Worm (Caenorhabditis elegans) whole organism, L1 larva: Measurements from ENCODE around the gene oatr-1.

Source experiments
- C04F5.9 ChIP-seq: sonication (generic microtip); optimal IDR thresholded peaks from 2 replicates; lab custom pipeline; 2016; ENCODE audit warnings: missing genetic modification characterization, missing compliant biosample characterization
- C34B4.2 ChIP-seq: sonication (generic microtip); optimal IDR thresholded peaks from 2 replicates; lab custom pipeline; 2017; ENCODE audit warnings: mild to moderate bottlenecking, missing genetic modification characterization, missing compliant biosample characterization
- F16B12.6 ChIP-seq: fragments of 150-350 bp; optimal IDR thresholded peaks from 2 replicates; lab custom pipeline; 2014; ENCODE audit warnings: missing biosample characterization, missing genetic modification characterization
- aha-1 ChIP-seq: fragments of 150-350 bp; optimal IDR thresholded peaks from 2 replicates; lab custom pipeline; 2014; ENCODE audit warnings: missing biosample characterization, missing genetic modification characterization
- alr-1 ChIP-seq: fragments of 200-800 bp; sonication (Bioruptor generic); optimal IDR thresholded peaks from 2 replicates; lab custom pipeline; 2018; ENCODE audit warnings: borderline replicate concordance, mild to moderate bottlenecking, missing genetic modification characterization, missing compliant biosample characterization
- ama-1 ChIP-seq: fragments of 150-350 bp; optimal IDR thresholded peaks from 2 replicates; lab custom pipeline; 2014
- blmp-1 ChIP-seq: fragments of 150-350 bp; optimal IDR thresholded peaks from 2 replicates; lab custom pipeline; 2014; ENCODE audit warnings: missing biosample characterization, missing genetic modification characterization
- ceh-63 ChIP-seq: fragments of 200-800 bp; sonication (Bioruptor generic); optimal IDR thresholded peaks from 2 replicates; lab custom pipeline; 2018; ENCODE audit warnings: mild to moderate bottlenecking, missing genetic modification characterization, missing compliant biosample characterization
- ceh-8 ChIP-seq: fragments of 200-800 bp; sonication (Bioruptor generic); optimal IDR thresholded peaks from 2 replicates; lab custom pipeline; 2018; ENCODE audit warnings: mild to moderate bottlenecking, missing genetic modification characterization, moderate library complexity, missing compliant biosample characterization
- ceh-82 ChIP-seq, 3 experiments: fragments of 150-350 bp in 1 of 3; sonication (generic microtip) in 2 of 3; optimal IDR thresholded peaks; 2 replicates each; lab custom pipeline; 2014 to 2017; ENCODE audit warnings: missing biosample characterization in 3 of 3, missing genetic modification characterization in 3 of 3
- ceh-88 ChIP-seq: fragments of 200-800 bp; sonication (Bioruptor generic); IDR thresholded peaks from 2 replicates; pipeline ENCODE4 v1.3.6; 2022; ENCODE audit warnings: missing genetic modification characterization, missing compliant biosample characterization
- dpl-1 ChIP-seq, 3 experiments: fragments of 150-350 bp in 2 of 3; sonication (generic microtip) in 1 of 3; optimal IDR thresholded peaks; 2 replicates each; lab custom pipeline; 2014 to 2017; ENCODE audit warnings: missing biosample characterization in 3 of 3, missing genetic modification characterization in 3 of 3, missing genetic modification reagents in 3 of 3
- efl-3 ChIP-seq: fragments of 200-800 bp; sonication (Bioruptor generic); optimal IDR thresholded peaks from 2 replicates; lab custom pipeline; 2018; ENCODE audit warnings: mild to moderate bottlenecking, missing genetic modification characterization, missing compliant biosample characterization
- elt-2 ChIP-seq: sonication (generic microtip); optimal IDR thresholded peaks from 2 replicates; lab custom pipeline; 2016; ENCODE audit warnings: missing genetic modification characterization, mild to moderate bottlenecking, inconsistent platforms, missing compliant biosample characterization, missing genetic modification reagents
- ets-5 ChIP-seq: fragments of 200-800 bp; sonication (Bioruptor generic); IDR thresholded peaks from 2 replicates; pipeline ENCODE4 v1.3.6; 2022; ENCODE audit warnings: missing genetic modification characterization, missing compliant biosample characterization
- fkh-10 ChIP-seq: sonication (generic microtip); optimal IDR thresholded peaks from 2 replicates; lab custom pipeline; 2017; ENCODE audit warnings: missing biosample characterization, missing genetic modification reagents, missing genetic modification characterization
- fkh-4 ChIP-seq: sonication (generic microtip); optimal IDR thresholded peaks from 2 replicates; lab custom pipeline; 2016; ENCODE audit warnings: missing compliant biosample characterization, missing genetic modification characterization, borderline replicate concordance
- fos-1 ChIP-seq: fragments of 150-350 bp; optimal IDR thresholded peaks from 2 replicates; lab custom pipeline; 2014; ENCODE audit warnings: missing biosample characterization, missing genetic modification characterization
- grh-1 ChIP-seq: fragments of 200-800 bp; sonication (Bioruptor generic); IDR thresholded peaks from 2 replicates; pipeline ENCODE4 v1.3.6; 2022; ENCODE audit warnings: missing genetic modification reagents, missing genetic modification characterization, missing compliant biosample characterization
- hlh-17 ChIP-seq: fragments of 200-800 bp; sonication (Bioruptor generic); optimal IDR thresholded peaks from 2 replicates; lab custom pipeline; 2018; ENCODE audit warnings: missing genetic modification characterization, mild to moderate bottlenecking, missing compliant biosample characterization, moderate library complexity, borderline replicate concordance
- jun-1 ChIP-seq: fragments of 150-350 bp; optimal IDR thresholded peaks from 2 replicates; lab custom pipeline; 2014; ENCODE audit warnings: missing biosample characterization, missing genetic modification reagents, missing genetic modification characterization
- lin-13 ChIP-seq: fragments of 150-350 bp; optimal IDR thresholded peaks from 2 replicates; lab custom pipeline; 2014; ENCODE audit warnings: missing biosample characterization, missing genetic modification reagents, missing genetic modification characterization
- lin-14 ChIP-seq: fragments of 200-800 bp; sonication (Bioruptor generic); optimal IDR thresholded peaks from 2 replicates; lab custom pipeline; 2018; ENCODE audit warnings: mild to moderate bottlenecking, missing genetic modification characterization, moderate library complexity, missing compliant biosample characterization
- lin-35 ChIP-seq, 2 experiments: fragments of 150-350 bp; optimal IDR thresholded peaks; 2 replicates each; lab custom pipeline; 2014; ENCODE audit warnings: missing biosample characterization in 2 of 2, missing genetic modification characterization in 2 of 2, missing genetic modification reagents in 2 of 2
- lin-39 ChIP-seq: fragments of 150-350 bp; optimal IDR thresholded peaks from 2 replicates; lab custom pipeline; 2014; ENCODE audit warnings: missing biosample characterization, missing genetic modification reagents, missing genetic modification characterization
- lir-3 ChIP-seq: sonication (generic microtip); optimal IDR thresholded peaks from 2 replicates; lab custom pipeline; 2016; ENCODE audit warnings: mild to moderate bottlenecking, missing genetic modification characterization, moderate library complexity, missing compliant biosample characterization; ENCODE audit not compliant: poor library complexity
- lsy-2 ChIP-seq, 2 experiments: fragments of 150-350 bp; optimal IDR thresholded peaks; 2 replicates each; lab custom pipeline; 2014; ENCODE audit warnings: missing biosample characterization in 2 of 2, missing genetic modification characterization in 2 of 2
- mdl-1 ChIP-seq, 2 experiments: fragments of 150-350 bp; optimal IDR thresholded peaks; 2 replicates each; lab custom pipeline; 2014 to 2017; ENCODE audit warnings: missing biosample characterization in 2 of 2, missing genetic modification characterization in 2 of 2, inconsistent platforms in 1 of 2
- mef-2 ChIP-seq: fragments of 150-350 bp; optimal IDR thresholded peaks from 2 replicates; lab custom pipeline; 2014; ENCODE audit warnings: missing biosample characterization, missing genetic modification characterization
- nhr-11 ChIP-seq: fragments of 150-350 bp; optimal IDR thresholded peaks from 2 replicates; lab custom pipeline; 2014; ENCODE audit warnings: missing biosample characterization, missing genetic modification characterization
- nhr-12 ChIP-seq: sonication (generic microtip); optimal IDR thresholded peaks from 2 replicates; lab custom pipeline; 2017; ENCODE audit warnings: missing biosample characterization, missing genetic modification characterization
- nhr-19 ChIP-seq: fragments of 200-800 bp; sonication (Bioruptor generic); conservative IDR thresholded peaks from 2 replicates; pipeline ENCODE4 v1.3.6; 2022; ENCODE audit warnings: missing genetic modification characterization, missing compliant biosample characterization
- nhr-20 ChIP-seq: sonication (generic microtip); optimal IDR thresholded peaks from 2 replicates; lab custom pipeline; 2016; ENCODE audit warnings: mild to moderate bottlenecking, missing genetic modification characterization, missing compliant biosample characterization
- nhr-237 ChIP-seq: fragments of 150-350 bp; optimal IDR thresholded peaks from 2 replicates; lab custom pipeline; 2014; ENCODE audit warnings: missing biosample characterization, missing genetic modification characterization
- nhr-28 ChIP-seq: fragments of 150-350 bp; optimal IDR thresholded peaks from 2 replicates; lab custom pipeline; 2014; ENCODE audit warnings: missing biosample characterization, missing genetic modification characterization
- nhr-71 ChIP-seq: sonication (generic microtip); optimal IDR thresholded peaks from 2 replicates; lab custom pipeline; 2016; ENCODE audit warnings: mild to moderate bottlenecking, missing genetic modification characterization, moderate library complexity, missing compliant biosample characterization
- nhr-76 ChIP-seq: sonication (generic microtip); optimal IDR thresholded peaks from 2 replicates; lab custom pipeline; 2017; ENCODE audit warnings: missing biosample characterization, missing genetic modification characterization
- nhr-84 ChIP-seq: sonication (generic microtip); optimal IDR thresholded peaks from 2 replicates; lab custom pipeline; 2017; ENCODE audit warnings: missing biosample characterization, missing genetic modification characterization
- nhr-85 ChIP-seq: sonication (generic microtip); peaks from one replicate; lab custom pipeline; 2016; ENCODE audit warnings: missing genetic modification characterization, inconsistent platforms, missing compliant biosample characterization
- pag-3 ChIP-seq: sonication (generic microtip); optimal IDR thresholded peaks from 2 replicates; lab custom pipeline; 2017; ENCODE audit warnings: missing genetic modification characterization, mild to moderate bottlenecking, missing compliant biosample characterization, antibody characterized with exemption, borderline replicate concordance; ENCODE audit not compliant: insufficient read depth
- rnt-1 ChIP-seq: sonication (generic microtip); optimal IDR thresholded peaks from 2 replicates; lab custom pipeline; 2016; ENCODE audit warnings: mild to moderate bottlenecking, missing genetic modification characterization, moderate library complexity, missing compliant biosample characterization
- sptf-1 ChIP-seq: fragments of 150-350 bp; optimal IDR thresholded peaks from 2 replicates; lab custom pipeline; 2014; ENCODE audit warnings: missing biosample characterization, missing genetic modification characterization
- tbx-2 ChIP-seq: sonication (generic microtip); optimal IDR thresholded peaks from 2 replicates; lab custom pipeline; 2016; ENCODE audit warnings: missing genetic modification characterization, missing compliant biosample characterization
- tlp-1 ChIP-seq: fragments of 150-350 bp; optimal IDR thresholded peaks from 2 replicates; lab custom pipeline; 2014; ENCODE audit warnings: missing biosample characterization, missing genetic modification characterization
- unc-130 ChIP-seq: fragments of 150-350 bp; optimal IDR thresholded peaks from 2 replicates; lab custom pipeline; 2017; ENCODE audit warnings: missing biosample characterization, missing genetic modification characterization, inconsistent platforms
- unc-62 ChIP-seq: fragments of 150-350 bp; optimal IDR thresholded peaks from 2 replicates; lab custom pipeline; 2014; ENCODE audit warnings: missing biosample characterization, missing genetic modification reagents, missing genetic modification characterization
- unc-86 ChIP-seq: sonication (generic microtip); optimal IDR thresholded peaks from 2 replicates; lab custom pipeline; 2016; ENCODE audit warnings: missing genetic modification characterization, missing compliant biosample characterization
- zag-1 ChIP-seq: fragments of 150-350 bp; optimal IDR thresholded peaks from 2 replicates; lab custom pipeline; 2014; ENCODE audit warnings: missing biosample characterization, missing genetic modification characterization
- zip-4 ChIP-seq: fragments of 200-800 bp; sonication (Bioruptor generic); optimal IDR thresholded peaks from 2 replicates; lab custom pipeline; 2018; ENCODE audit warnings: mild to moderate bottlenecking, missing genetic modification characterization, moderate library complexity, missing compliant biosample characterization
- ztf-11 ChIP-seq, 2 experiments: sonication (generic microtip); optimal IDR thresholded peaks; 2 replicates each; lab custom pipeline; 2016 to 2017; ENCODE audit warnings: missing genetic modification characterization in 2 of 2, missing biosample characterization in 1 of 2, missing compliant biosample characterization in 1 of 2

Gene oatr-1

ce11 chrIII:6402810-6403209 lies 6.8 kb upstream of the oatr-1 start:
- TF ChIP-seq fkh-10 (GFP tag; lab: Kevin White, UChicago) (no peak), hlh-17 (GFP tag; lab: Kevin White, UChicago) (no peak), nhr-76 (no peak), tbx-2 (no peak), nhr-11 (tag; lab: Kevin White, UChicago) (no peak), elt-2 (tag; lab: Kevin White, UChicago) (no peak), C04F5.9 (tag; lab: Kevin White, UChicago) (no peak), blmp-1 (no peak), zag-1 (no peak), alr-1 (tag; lab: Kevin White, UChicago) (no peak), sptf-1 (tag; lab: Kevin White, UChicago) (no peak), ztf-11 (tag; optimal IDR thresholded peaks at IDR 0.05; lab: Kevin White, UChicago) (no peak), dpl-1 (GFP tag; optimal IDR thresholded peaks at IDR 0.05; lab: Kevin White, UChicago) (no peak), lin-39 (tag; lab: Kevin White, UChicago) (no peak), nhr-19 (GFP tag; lab: Robert Waterston, UW) (no peak), unc-130 (tag; lab: Kevin White, UChicago) (no peak), ceh-63 (GFP tag; lab: Kevin White, UChicago) (no peak), nhr-237 (tag; lab: Kevin White, UChicago) (no peak), zip-4 (GFP tag; lab: Kevin White, UChicago) (no peak), ama-1 (lab: Kevin White, UChicago) (no peak)

- TF ChIP-seq grh-1 = no peak
- no peak for TF ChIP-seq unc-86 (tag; lab: Kevin White, UChicago)
- no peak for TF ChIP-seq tlp-1 (tag; lab: Kevin White, UChicago)
- no peak for TF ChIP-seq blmp-1
- peak; percentile 60 for TF ChIP-seq lin-13 (GFP tag; lab: Kevin White, UChicago)
- no peak for TF ChIP-seq mef-2 (tag; lab: Kevin White, UChicago)
- peak; percentile 56 for TF ChIP-seq lin-14
- peak; percentile 86 for TF ChIP-seq rnt-1 (tag; lab: Kevin White, UChicago)
- peak; percentile 91 for TF ChIP-seq nhr-71 (tag; lab: Kevin White, UChicago)
- no peak for TF ChIP-seq F16B12.6 (tag; lab: Kevin White, UChicago)
- no peak for TF ChIP-seq mdl-1 (tag; optimal IDR thresholded peaks at IDR 0.05; lab: Kevin White, UChicago)
- no peak for TF ChIP-seq ceh-82 (tag; optimal IDR thresholded peaks at IDR 0.05; lab: Kevin White, UChicago)
- TF ChIP-seq nhr-12 (tag; lab: Kevin White, UChicago) = no peak
- no peak for TF ChIP-seq nhr-84 (tag; lab: Kevin White, UChicago)
- peak; percentile 13; the same call in 1 of the 2 replicates for TF ChIP-seq ceh-88 (GFP tag; lab: Robert Waterston, UW)
- TF ChIP-seq nhr-237 (tag; lab: Kevin White, UChicago) = no peak
- TF ChIP-seq nhr-20 (tag; lab: Kevin White, UChicago) = peak; percentile 18
- no peak for TF ChIP-seq aha-1 (tag; lab: Kevin White, UChicago)
- TF ChIP-seq nhr-85 (tag; lab: Kevin White, UChicago) = no peak
- no peak for TF ChIP-seq pag-3 (tag; lab: Kevin White, UChicago)
- TF ChIP-seq fos-1 (tag; lab: Kevin White, UChicago) = no peak
- no peak for TF ChIP-seq alr-1 (tag; lab: Kevin White, UChicago)
- TF ChIP-seq lsy-2 (tag; optimal IDR thresholded peaks at IDR 0.05; lab: Kevin White, UChicago) = peak; percentile 22 to 51
- TF ChIP-seq nhr-28 (tag; lab: Kevin White, UChicago) = no peak
- no peak for TF ChIP-seq unc-62
- TF ChIP-seq lir-3 (tag; lab: Kevin White, UChicago) = peak; percentile 40
- TF ChIP-seq nhr-19 (GFP tag; lab: Robert Waterston, UW) = peak; percentile 73
- peak; percentile 57 for TF ChIP-seq lin-39 (tag; lab: Kevin White, UChicago)
- no peak for TF ChIP-seq zag-1
- TF ChIP-seq fkh-4 (tag; lab: Kevin White, UChicago) = no peak
- no peak for TF ChIP-seq jun-1 (tag; lab: Kevin White, UChicago)
- TF ChIP-seq efl-3 (GFP tag; lab: Kevin White, UChicago) = no peak
- no peak for TF ChIP-seq ets-5 (GFP tag; lab: Robert Waterston, UW)
- no peak for TF ChIP-seq C04F5.9 (tag; lab: Kevin White, UChicago)
- peak in 1 of 2 experiments; percentile 14 for TF ChIP-seq lin-35 (GFP tag; optimal IDR thresholded peaks at IDR 0.05; lab: Kevin White, UChicago)
- TF ChIP-seq ceh-63 (GFP tag; lab: Kevin White, UChicago) = no peak
- TF ChIP-seq hlh-17 (GFP tag; lab: Kevin White, UChicago) = no peak
- no peak for TF ChIP-seq C34B4.2
- no peak for TF ChIP-seq unc-130 (tag; lab: Kevin White, UChicago)
- no peak for TF ChIP-seq ceh-8 (GFP tag; lab: Kevin White, UChicago)
Measured at ce11 chrIII:6402346-6402745, 6.4 kb upstream of the oatr-1 start.
